Fruit fly (Drosophila melanogaster) whole organism, adult: ENCODE results near the gene Scp2.

Experiments
- CG11617 ChIP-seq: fragments of 200-800 bp; sonication (Bioruptor generic); optimal IDR thresholded peaks from 2 replicates; lab custom pipeline; 2017; ENCODE audit warnings: mild to moderate bottlenecking, missing biosample characterization, missing genetic modification reagents, missing genetic modification characterization
- CG12768 ChIP-seq: fragments of 200-800 bp; sonication (Bioruptor generic); optimal IDR thresholded peaks from 2 replicates; lab custom pipeline; 2017; ENCODE audit warnings: missing biosample characterization, missing genetic modification characterization, mild to moderate bottlenecking, moderate library complexity, missing genetic modification reagents
- CG14711 ChIP-seq: fragments of 200-800 bp; sonication (Bioruptor generic); optimal IDR thresholded peaks from 2 replicates; lab custom pipeline; 2018; ENCODE audit warnings: missing biosample characterization, mild to moderate bottlenecking, missing genetic modification characterization, moderate library complexity
- CG1620 ChIP-seq: fragments of 200-800 bp; sonication (Bioruptor generic); optimal IDR thresholded peaks from 2 replicates; lab custom pipeline; 2016; ENCODE audit warnings: missing biosample characterization, missing genetic modification characterization
- CG33017 ChIP-seq: fragments of 200-800 bp; sonication (Bioruptor generic); optimal IDR thresholded peaks from 2 replicates; lab custom pipeline; 2018; ENCODE audit warnings: missing biosample characterization, mild to moderate bottlenecking, missing genetic modification characterization, moderate library complexity
- CG5204 ChIP-seq: fragments of 200-800 bp; sonication (Bioruptor generic); optimal IDR thresholded peaks from 2 replicates; lab custom pipeline; 2016; ENCODE audit warnings: missing biosample characterization, missing genetic modification characterization
- CG7045 ChIP-seq: fragments of 200-800 bp; sonication (Bioruptor generic); optimal IDR thresholded peaks from 2 replicates; lab custom pipeline; 2017; ENCODE audit warnings: missing biosample characterization, mild to moderate bottlenecking, missing genetic modification characterization
- CG7101 ChIP-seq: fragments of 200-800 bp; sonication (Bioruptor generic); optimal IDR thresholded peaks from 2 replicates; lab custom pipeline; 2018; ENCODE audit warnings: missing biosample characterization, mild to moderate bottlenecking, missing genetic modification characterization, moderate library complexity
- Crg-1 ChIP-seq: fragments of 200-800 bp; sonication (Bioruptor generic); optimal IDR thresholded peaks from 2 replicates; lab custom pipeline; 2016; ENCODE audit warnings: missing biosample characterization, missing genetic modification characterization
- Hr96 ChIP-seq: fragments of 200-800 bp; sonication (Bioruptor generic); optimal IDR thresholded peaks from 2 replicates; lab custom pipeline; 2016; ENCODE audit warnings: missing biosample characterization, missing genetic modification characterization
- Mnt ChIP-seq: fragments of 200-800 bp; sonication (Bioruptor generic); optimal IDR thresholded peaks from 2 replicates; lab custom pipeline; 2016; ENCODE audit warnings: missing biosample characterization, mild to moderate bottlenecking, missing genetic modification characterization
- bab1 ChIP-seq: fragments of 200-800 bp; sonication (Bioruptor generic); optimal IDR thresholded peaks from 3 replicates; lab custom pipeline; 2019; ENCODE audit warnings: missing biosample characterization, mild to moderate bottlenecking, missing genetic modification characterization, moderate library complexity
- cic ChIP-seq: fragments of 200-800 bp; sonication (Bioruptor generic); optimal IDR thresholded peaks from 2 replicates; lab custom pipeline; 2017; ENCODE audit warnings: missing biosample characterization, mild to moderate bottlenecking, missing genetic modification characterization, moderate library complexity
- cnc ChIP-seq, 2 experiments: fragments of >200 bp; optimal IDR thresholded peaks; 2 replicates each; lab custom pipeline; 2017
- kay ChIP-seq: fragments of 200-800 bp; sonication (Bioruptor generic); peaks from one replicate; lab custom pipeline; 2016; ENCODE audit warnings: missing biosample characterization, missing genetic modification characterization, borderline replicate concordance
- ovo ChIP-seq: fragments of 200-800 bp; sonication (Bioruptor generic); optimal IDR thresholded peaks from 2 replicates; lab custom pipeline; 2016; ENCODE audit warnings: missing biosample characterization, missing genetic modification characterization
- pad ChIP-seq: fragments of 200-800 bp; sonication (Bioruptor generic); optimal IDR thresholded peaks from 3 replicates; lab custom pipeline; 2017; ENCODE audit warnings: missing biosample characterization, missing genetic modification characterization, mild to moderate bottlenecking, moderate library complexity, missing genetic modification reagents
- tj ChIP-seq: fragments of 200-800 bp; sonication (Bioruptor generic); optimal IDR thresholded peaks from 3 replicates; lab custom pipeline; 2017; ENCODE audit warnings: missing biosample characterization, mild to moderate bottlenecking, missing genetic modification characterization, moderate library complexity
- toe ChIP-seq: fragments of 200-800 bp; sonication (Bioruptor generic); optimal IDR thresholded peaks from 2 replicates; lab custom pipeline; 2016; ENCODE audit warnings: missing biosample characterization, missing genetic modification characterization

Scp2 gene

dm6 chr3R:16542538-16542937 lies 40.9 kb downstream of the Scp2 start:
- TF ChIP-seq CG1620 (no peak), CG12768 (GFP tag; lab: Kevin White, UChicago) (no peak), tj (GFP tag; lab: Kevin White, UChicago) (no peak), cnc (optimal IDR thresholded peaks at IDR 0.05; lab: Kevin White, UChicago) (no peak), pad (GFP tag; lab: Kevin White, UChicago) (no peak)

DNA sequence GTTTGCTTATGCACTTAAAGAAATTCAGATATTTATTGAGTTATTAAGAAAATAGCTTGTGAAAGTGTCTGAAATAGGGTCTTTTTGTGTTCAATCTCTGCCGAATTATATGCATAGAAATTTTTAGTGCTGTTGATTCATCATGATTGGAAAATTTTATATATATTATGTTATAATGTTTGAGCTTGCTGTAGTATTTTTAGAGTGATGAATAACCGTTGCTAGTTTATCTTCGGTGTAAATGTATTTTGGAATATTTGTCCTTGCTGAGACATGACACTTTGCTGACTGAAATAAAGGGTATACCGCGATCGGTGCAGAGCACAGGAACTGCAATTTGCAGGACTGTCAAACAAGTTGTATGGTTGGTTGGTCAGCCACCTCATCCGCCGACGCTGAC lies 41.5 kb downstream of the Scp2 start:
- TF ChIP-seq CG14711 (no peak), tj (GFP tag; lab: Kevin White, UChicago) (no peak), CG7101 (tag; lab: Kevin White, UChicago) (no peak), kay (GFP tag; lab: Kevin White, UChicago) (no peak), cic (GFP tag; lab: Kevin White, UChicago) (no peak), CG5204 (GFP tag; lab: Kevin White, UChicago) (no peak), ovo (GFP tag; lab: Kevin White, UChicago) (no peak), Hr96 (GFP tag; lab: Kevin White, UChicago) (no peak), Crg-1 (GFP tag; lab: Kevin White, UChicago) (no peak), CG33017 (tag; lab: Kevin White, UChicago) (no peak), pad (GFP tag; lab: Kevin White, UChicago) (no peak), bab1 (GFP tag; lab: Kevin White, UChicago) (no peak), CG7045 (GFP tag; lab: Kevin White, UChicago) (no peak), CG12768 (GFP tag; lab: Kevin White, UChicago) (no peak)

DNA sequence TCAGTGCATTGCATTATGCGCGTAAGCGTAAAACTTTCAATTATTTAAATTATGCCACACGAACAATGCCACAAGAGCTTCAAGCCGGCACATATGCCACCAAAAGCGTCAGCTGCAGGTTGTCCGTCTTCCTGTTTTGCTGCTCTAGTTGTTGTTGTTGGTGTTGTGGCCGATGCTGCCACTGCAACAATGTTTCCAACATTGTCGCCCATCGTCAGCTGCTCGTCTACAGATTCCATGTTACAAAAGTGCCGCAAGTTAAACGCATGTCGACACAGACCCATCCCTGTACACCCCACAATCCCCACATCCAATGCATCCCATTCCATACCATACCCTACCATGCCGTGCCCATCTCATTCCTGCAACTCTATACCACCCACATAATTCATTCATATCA lies 42.2 kb downstream of the Scp2 start:
- TF ChIP-seq cic (GFP tag; lab: Kevin White, UChicago): no peak

dm6 chr3R:16538862-16539437 lies 44.5 kb downstream of the Scp2 start:
- no peak for TF ChIP-seq CG5204 (GFP tag; lab: Kevin White, UChicago)
- TF ChIP-seq CG33017 (tag; lab: Kevin White, UChicago): no peak
- no peak for TF ChIP-seq ovo (GFP tag; lab: Kevin White, UChicago)
- TF ChIP-seq tj (GFP tag; lab: Kevin White, UChicago): no peak
- no peak for TF ChIP-seq toe (GFP tag; lab: Kevin White, UChicago)
- no peak for TF ChIP-seq Crg-1 (GFP tag; lab: Kevin White, UChicago)
- no peak for TF ChIP-seq Mnt
- TF ChIP-seq cnc (optimal IDR thresholded peaks at IDR 0.05; lab: Kevin White, UChicago): no peak
- no peak for TF ChIP-seq kay (GFP tag; lab: Kevin White, UChicago)
- no peak for TF ChIP-seq CG7101 (tag; lab: Kevin White, UChicago)
- TF ChIP-seq pad (GFP tag; lab: Kevin White, UChicago): no peak
- no peak for TF ChIP-seq CG1620
- no peak for TF ChIP-seq CG11617 (GFP tag; lab: Kevin White, UChicago)
- no peak for TF ChIP-seq CG14711
- no peak for TF ChIP-seq Hr96 (GFP tag; lab: Kevin White, UChicago)

dm6 chr3R:16537307-16537706 lies 46.2 kb downstream of the Scp2 start:
- TF ChIP-seq CG11617 (GFP tag; lab: Kevin White, UChicago) (no peak), bab1 (GFP tag; lab: Kevin White, UChicago) (no peak), Crg-1 (GFP tag; lab: Kevin White, UChicago) (no peak), Hr96 (GFP tag; lab: Kevin White, UChicago) (no peak), CG1620 (no peak)

dm6 chr3R:16533749-16534304 lies 49.6 kb downstream of the Scp2 start:
- TF ChIP-seq toe (GFP tag; lab: Kevin White, UChicago): no peak
- TF ChIP-seq pad (GFP tag; lab: Kevin White, UChicago): no peak
- TF ChIP-seq CG1620: no peak
- no peak for TF ChIP-seq cic (GFP tag; lab: Kevin White, UChicago)
- no peak for TF ChIP-seq bab1 (GFP tag; lab: Kevin White, UChicago)
- no peak for TF ChIP-seq CG12768 (GFP tag; lab: Kevin White, UChicago)
- TF ChIP-seq CG33017 (tag; lab: Kevin White, UChicago): no peak
- no peak for TF ChIP-seq CG14711
- TF ChIP-seq tj (GFP tag; lab: Kevin White, UChicago): no peak
- TF ChIP-seq CG5204 (GFP tag; lab: Kevin White, UChicago): no peak
- TF ChIP-seq Crg-1 (GFP tag; lab: Kevin White, UChicago): no peak
- TF ChIP-seq Hr96 (GFP tag; lab: Kevin White, UChicago): no peak

DNA sequence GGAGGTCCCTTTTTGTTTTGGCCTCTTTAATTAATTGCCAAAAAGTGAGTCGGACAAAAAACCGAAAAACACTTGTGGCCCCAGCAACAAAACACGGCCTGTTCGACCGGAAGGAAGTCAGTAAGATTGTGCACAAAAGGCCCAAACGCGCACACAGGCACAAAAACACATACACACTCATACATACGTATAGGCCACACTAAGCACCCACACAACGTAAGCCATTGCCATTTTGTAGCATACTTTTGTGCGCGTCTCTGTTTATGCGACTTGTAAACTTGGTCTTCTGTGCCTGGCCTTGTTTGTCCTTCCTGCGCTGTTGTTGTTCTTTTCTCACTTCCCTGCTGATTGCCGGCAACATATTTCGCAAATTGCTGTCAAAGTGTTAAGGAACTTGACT lies 53.0 kb downstream of the Scp2 start:
- TF ChIP-seq tj (GFP tag; lab: Kevin White, UChicago) (no peak), cnc (optimal IDR thresholded peaks at IDR 0.05; lab: Kevin White, UChicago) (no peak), CG33017 (tag; lab: Kevin White, UChicago) (no peak), CG5204 (GFP tag; lab: Kevin White, UChicago) (no peak), toe (GFP tag; lab: Kevin White, UChicago) (no peak), ovo (GFP tag; lab: Kevin White, UChicago) (no peak), CG7101 (tag; lab: Kevin White, UChicago) (no peak), Mnt (no peak)
